Worm (Caenorhabditis elegans) whole organism, L2 larva: ENCODE results near the gene atf-2.
A peak's percentile ranks its signal among the peaks of the same experiment; 100 is the strongest.

Experiments used
- C34F6.9 ChIP-seq: fragments of 150-350 bp; optimal IDR thresholded peaks from 2 replicates; lab custom pipeline; 2014; ENCODE audit warnings: missing biosample characterization, missing genetic modification characterization
- F13H6.1 ChIP-seq: sonication (generic microtip); optimal IDR thresholded peaks from 2 replicates; lab custom pipeline; 2016; ENCODE audit warnings: missing genetic modification characterization, missing compliant biosample characterization
- R02D3.7 ChIP-seq: fragments of 150-350 bp; optimal IDR thresholded peaks from 2 replicates; lab custom pipeline; 2014; ENCODE audit warnings: missing biosample characterization, missing genetic modification characterization
- Y55F3AM.14 ChIP-seq: fragments of 200-800 bp; sonication (Bioruptor generic); optimal IDR thresholded peaks from 2 replicates; lab custom pipeline; 2018; ENCODE audit warnings: mild to moderate bottlenecking, missing genetic modification characterization, missing compliant biosample characterization
- ZK546.5 ChIP-seq: sonication (generic microtip); optimal IDR thresholded peaks from 2 replicates; lab custom pipeline; 2017; ENCODE audit warnings: missing biosample characterization, missing genetic modification characterization
- alr-1 ChIP-seq: fragments of 150-350 bp; optimal IDR thresholded peaks from 2 replicates; lab custom pipeline; 2014; ENCODE audit warnings: missing biosample characterization, missing genetic modification characterization
- aly-2 ChIP-seq: fragments of 150-350 bp; optimal IDR thresholded peaks from 2 replicates; lab custom pipeline; 2014; ENCODE audit warnings: missing biosample characterization, missing genetic modification characterization
- ama-1 ChIP-seq: fragments of 150-350 bp; optimal IDR thresholded peaks from 2 replicates; lab custom pipeline; 2018; ENCODE audit warnings: inconsistent platforms
- blmp-1 ChIP-seq: sonication (generic microtip); optimal IDR thresholded peaks from 2 replicates; lab custom pipeline; 2017; ENCODE audit warnings: missing genetic modification characterization, mild to moderate bottlenecking, missing compliant biosample characterization, antibody characterized with exemption, moderate library complexity; ENCODE audit not compliant: insufficient read depth
- ceh-16 ChIP-seq: fragments of 150-350 bp; optimal IDR thresholded peaks from 2 replicates; lab custom pipeline; 2014; ENCODE audit warnings: missing biosample characterization, missing genetic modification characterization
- ceh-82 ChIP-seq: fragments of 150-350 bp; optimal IDR thresholded peaks from 2 replicates; lab custom pipeline; 2014; ENCODE audit warnings: missing biosample characterization, missing genetic modification characterization
- crh-2 ChIP-seq: sonication (generic microtip); optimal IDR thresholded peaks from 2 replicates; lab custom pipeline; 2017; ENCODE audit warnings: missing biosample characterization, missing genetic modification characterization
- dmd-4 ChIP-seq: sonication (generic microtip); optimal IDR thresholded peaks from 2 replicates; lab custom pipeline; 2017; ENCODE audit warnings: missing biosample characterization, missing genetic modification characterization
- egl-27 ChIP-seq: sonication (generic microtip); optimal IDR thresholded peaks from 3 replicates; lab custom pipeline; 2017; ENCODE audit warnings: missing biosample characterization, missing genetic modification reagents, missing genetic modification characterization
- elt-1 ChIP-seq: fragments of 150-350 bp; optimal IDR thresholded peaks from 2 replicates; lab custom pipeline; 2014; ENCODE audit warnings: missing biosample characterization, missing genetic modification characterization
- elt-3 ChIP-seq: sonication (generic microtip); optimal IDR thresholded peaks from 2 replicates; lab custom pipeline; 2017; ENCODE audit warnings: missing biosample characterization, missing genetic modification characterization
- fos-1 ChIP-seq: fragments of 150-350 bp; optimal IDR thresholded peaks from 2 replicates; lab custom pipeline; 2014; ENCODE audit warnings: missing biosample characterization, missing genetic modification characterization
- gmeb-1 ChIP-seq: fragments of 150-350 bp; optimal IDR thresholded peaks from 2 replicates; lab custom pipeline; 2014; ENCODE audit warnings: missing biosample characterization, missing genetic modification characterization
- lin-11 ChIP-seq: fragments of 150-350 bp; sonication (generic microtip); optimal IDR thresholded peaks from 2 replicates; lab custom pipeline; 2014; ENCODE audit warnings: missing biosample characterization, missing genetic modification characterization, inconsistent platforms, mixed read lengths
- lin-13 ChIP-seq: fragments of 150-350 bp; optimal IDR thresholded peaks from 2 replicates; lab custom pipeline; 2014; ENCODE audit warnings: missing biosample characterization, missing genetic modification reagents, missing genetic modification characterization
- lin-39 ChIP-seq: fragments of 150-350 bp; optimal IDR thresholded peaks from 2 replicates; lab custom pipeline; 2014; ENCODE audit warnings: missing biosample characterization, missing genetic modification reagents, missing genetic modification characterization
- lsy-2 ChIP-seq, 2 experiments: fragments of 150-350 bp in 1 of 2; sonication (generic microtip) in 1 of 2; optimal IDR thresholded peaks; 2 replicates each; lab custom pipeline; 2014 to 2017; ENCODE audit warnings: missing biosample characterization in 2 of 2, missing genetic modification characterization in 2 of 2
- mab-5 ChIP-seq: fragments of 150-350 bp; optimal IDR thresholded peaks from 2 replicates; lab custom pipeline; 2014; ENCODE audit warnings: missing biosample characterization, missing genetic modification characterization
- mbf-1 ChIP-seq: sonication (generic microtip); optimal IDR thresholded peaks from 2 replicates; lab custom pipeline; 2017; ENCODE audit warnings: missing biosample characterization, missing genetic modification characterization
- mdl-1 ChIP-seq, 2 experiments: fragments of 150-350 bp in 1 of 2; sonication (generic microtip) in 1 of 2; optimal IDR thresholded peaks; 2 replicates each; lab custom pipeline; 2017; ENCODE audit warnings: missing biosample characterization in 2 of 2, missing genetic modification characterization in 2 of 2
- nhr-10 ChIP-seq: sonication (generic microtip); optimal IDR thresholded peaks from 2 replicates; lab custom pipeline; 2017; ENCODE audit warnings: missing biosample characterization, missing genetic modification characterization
- nhr-11 ChIP-seq: fragments of 150-350 bp; optimal IDR thresholded peaks from 2 replicates; lab custom pipeline; 2014; ENCODE audit warnings: missing biosample characterization, missing genetic modification characterization
- nhr-12 ChIP-seq: fragments of 150-350 bp; optimal IDR thresholded peaks from 2 replicates; lab custom pipeline; 2014; ENCODE audit warnings: missing biosample characterization, missing genetic modification characterization
- nhr-129 ChIP-seq: fragments of 150-350 bp; optimal IDR thresholded peaks from 2 replicates; lab custom pipeline; 2014; ENCODE audit warnings: missing biosample characterization, missing genetic modification characterization
- nhr-21 ChIP-seq: fragments of 150-350 bp; optimal IDR thresholded peaks from 2 replicates; lab custom pipeline; 2014; ENCODE audit warnings: missing biosample characterization, missing genetic modification characterization
- nhr-23 ChIP-seq: fragments of 150-350 bp; optimal IDR thresholded peaks from 2 replicates; lab custom pipeline; 2014; ENCODE audit warnings: missing biosample characterization, missing genetic modification reagents, missing genetic modification characterization
- nhr-237 ChIP-seq: fragments of 150-350 bp; optimal IDR thresholded peaks from 2 replicates; lab custom pipeline; 2014; ENCODE audit warnings: missing biosample characterization, missing genetic modification characterization
- nhr-25 ChIP-seq: fragments of 150-350 bp; sonication (generic microtip); optimal IDR thresholded peaks from 3 replicates; lab custom pipeline; 2014; ENCODE audit warnings: missing biosample characterization, missing genetic modification characterization
- nhr-6 ChIP-seq: fragments of 150-350 bp; optimal IDR thresholded peaks from 2 replicates; lab custom pipeline; 2014; ENCODE audit warnings: missing biosample characterization, missing genetic modification characterization
- nhr-77 ChIP-seq: fragments of 150-350 bp; optimal IDR thresholded peaks from 2 replicates; lab custom pipeline; 2014; ENCODE audit warnings: missing biosample characterization, missing genetic modification characterization
- peb-1 ChIP-seq: fragments of 150-350 bp; optimal IDR thresholded peaks from 2 replicates; lab custom pipeline; 2014; ENCODE audit warnings: missing biosample characterization, missing genetic modification characterization
- sem-4 ChIP-seq: fragments of 150-350 bp; optimal IDR thresholded peaks from 2 replicates; lab custom pipeline; 2014; ENCODE audit warnings: missing biosample characterization, missing genetic modification reagents, missing genetic modification characterization
- skn-1 ChIP-seq: sonication (generic microtip); optimal IDR thresholded peaks from 2 replicates; lab custom pipeline; 2017; ENCODE audit warnings: missing biosample characterization, missing genetic modification characterization
- sma-3 ChIP-seq: sonication (generic microtip); optimal IDR thresholded peaks from 2 replicates; lab custom pipeline; 2016; ENCODE audit warnings: missing genetic modification reagents, missing genetic modification characterization, missing compliant biosample characterization
- sma-9 ChIP-seq, 2 experiments: fragments of 150-350 bp in 1 of 2; sonication (generic microtip) in 1 of 2; optimal IDR thresholded peaks; 2 replicates each; lab custom pipeline; 2014 to 2016; ENCODE audit warnings: missing genetic modification characterization in 2 of 2, mild to moderate bottlenecking in 1 of 2, missing biosample characterization in 1 of 2, missing compliant biosample characterization in 1 of 2, missing genetic modification reagents in 1 of 2, moderate library complexity in 1 of 2
- snpc-4 ChIP-seq: fragments of 150-350 bp; optimal IDR thresholded peaks from 2 replicates; lab custom pipeline; 2014; ENCODE audit warnings: missing biosample characterization, missing genetic modification characterization
- unc-39 ChIP-seq: fragments of 150-350 bp; optimal IDR thresholded peaks from 2 replicates; lab custom pipeline; 2014; ENCODE audit warnings: missing biosample characterization, missing genetic modification characterization
- unc-55 ChIP-seq: fragments of 150-350 bp; sonication (generic microtip); optimal IDR thresholded peaks from 3 replicates; lab custom pipeline; 2014; ENCODE audit warnings: missing biosample characterization, missing genetic modification reagents, missing genetic modification characterization
- unc-62 ChIP-seq: fragments of 150-350 bp; optimal IDR thresholded peaks from 2 replicates; lab custom pipeline; 2014; ENCODE audit warnings: missing biosample characterization, missing genetic modification reagents, missing genetic modification characterization
- zag-1 ChIP-seq: fragments of 150-350 bp; optimal IDR thresholded peaks from 2 replicates; lab custom pipeline; 2014; ENCODE audit warnings: missing biosample characterization, missing genetic modification characterization
- ztf-1 ChIP-seq: fragments of 200-800 bp; sonication (Bioruptor generic); conservative IDR thresholded peaks from 2 replicates; pipeline ENCODE4 v1.3.6; 2022; ENCODE audit warnings: missing genetic modification characterization, missing compliant biosample characterization
- ztf-11 ChIP-seq: sonication (generic microtip); optimal IDR thresholded peaks from 2 replicates; lab custom pipeline; 2017; ENCODE audit warnings: missing biosample characterization, missing genetic modification characterization
- ztf-4 ChIP-seq: fragments of 150-350 bp; optimal IDR thresholded peaks from 2 replicates; lab custom pipeline; 2014; ENCODE audit warnings: missing biosample characterization, missing genetic modification characterization

Gene atf-2

DNA sequence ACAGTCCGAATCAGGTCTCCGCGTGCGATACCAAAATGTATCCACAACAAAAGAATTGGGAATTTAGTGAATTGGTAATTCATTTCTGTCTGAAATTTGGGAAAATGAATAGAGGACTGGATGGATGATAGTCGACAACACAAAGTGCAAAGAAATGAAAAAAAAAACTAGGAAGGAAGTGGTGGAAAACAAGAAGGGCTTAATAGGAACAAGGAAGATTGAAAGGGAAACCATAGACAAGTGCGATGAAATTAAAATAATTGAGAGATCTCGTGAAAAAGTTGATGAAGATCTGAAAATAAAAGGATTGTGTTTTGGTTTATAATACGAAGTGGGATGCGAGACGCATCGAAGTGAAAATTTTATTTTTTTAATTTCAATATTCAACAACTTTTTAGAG lies 42.3 kb downstream of the atf-2 start, which contains the start of gene F07H5.7:
Gene F07H5.7, minus strand, starts transcription at position 101 of the 400 bp plus-strand sequence.
- TF ChIP-seq nhr-237 (tag; lab: Kevin White, UChicago) (no peak), ztf-4 (no peak)

ce11 chrII:8795227-8795626 lies 43.4 kb downstream of the atf-2 start:
- TF ChIP-seq lin-13 (GFP tag; lab: Kevin White, UChicago) = no peak
- no peak for TF ChIP-seq ztf-4
- peak; percentile 17 for TF ChIP-seq sma-9 (GFP tag; optimal IDR thresholded peaks at IDR 0.05; lab: Kevin White, UChicago)
- TF ChIP-seq sma-9 (tag; optimal IDR thresholded peaks at IDR 0.05; lab: Kevin White, UChicago) = no peak
- TF ChIP-seq ztf-1 (GFP tag; lab: Robert Waterston, UW) = no peak

DNA sequence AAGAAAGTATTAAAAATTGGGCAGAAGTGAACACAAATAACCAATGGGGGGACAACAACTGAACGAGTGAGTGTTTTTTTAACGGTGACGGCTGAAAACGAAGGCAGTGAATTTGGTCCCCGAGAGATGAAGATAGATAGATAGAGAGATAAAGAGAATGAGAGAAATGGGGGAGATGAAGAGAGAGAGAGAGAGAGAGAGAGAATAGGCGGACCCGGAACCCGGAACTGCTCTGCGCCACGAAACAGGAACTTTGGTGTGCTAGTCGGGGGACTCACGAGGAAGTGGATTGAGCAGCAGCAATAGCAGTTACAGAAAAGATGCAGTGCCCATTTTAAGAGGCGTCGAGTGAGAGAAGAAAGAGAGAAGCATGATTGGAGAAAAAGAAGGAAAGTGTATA lies 44.6 kb downstream of the atf-2 start:
- TF ChIP-seq sem-4 (peak; percentile 86), nhr-23 (tag; lab: Kevin White, UChicago) (no peak), nhr-6 (tag; lab: Kevin White, UChicago) (no peak), unc-62 (GFP tag; lab: Kevin White, UChicago) (peak; percentile 8), ceh-82 (tag; lab: Kevin White, UChicago) (peak; percentile 52), fos-1 (tag; lab: Kevin White, UChicago) (peak; percentile 19), ztf-1 (GFP tag; lab: Robert Waterston, UW) (no peak), nhr-10 (tag; lab: Kevin White, UChicago) (no peak), elt-1 (no peak), R02D3.7 (tag; lab: Kevin White, UChicago) (no peak), nhr-21 (tag; lab: Kevin White, UChicago) (no peak), ceh-16 (tag; lab: Kevin White, UChicago) (no peak), nhr-129 (tag; lab: Kevin White, UChicago) (peak; percentile 55), Y55F3AM.14 (peak; percentile 38), F13H6.1 (peak; percentile 88), gmeb-1 (no peak), nhr-237 (tag; lab: Kevin White, UChicago) (no peak), lin-11 (tag; lab: Kevin White, UChicago) (peak; percentile 44), ztf-11 (tag; lab: Kevin White, UChicago) (no peak), sma-3 (GFP tag; lab: Kevin White, UChicago) (no peak), nhr-12 (tag; lab: Kevin White, UChicago) (no peak), lin-13 (GFP tag; lab: Kevin White, UChicago) (no peak), unc-39 (tag; lab: Kevin White, UChicago) (no peak), ama-1 (lab: Kevin White, UChicago) (no peak), lin-39 (tag; lab: Kevin White, UChicago) (no peak), snpc-4 (tag; lab: Kevin White, UChicago) (peak; percentile 6), nhr-77 (tag; lab: Kevin White, UChicago) (no peak), sma-9 (GFP tag; optimal IDR thresholded peaks at IDR 0.05; lab: Kevin White, UChicago) (peak; percentile 95), sma-9 (tag; optimal IDR thresholded peaks at IDR 0.05; lab: Kevin White, UChicago) (no peak), C34F6.9 (peak; percentile 88), mab-5 (tag; lab: Kevin White, UChicago) (peak; percentile 21), unc-55 (GFP tag; lab: Kevin White, UChicago) (peak; percentile 59), peb-1 (tag; lab: Kevin White, UChicago) (no peak), blmp-1 (no peak), zag-1 (tag; lab: Kevin White, UChicago) (peak; percentile 79), mbf-1 (tag; lab: Kevin White, UChicago) (no peak), ztf-4 (peak; percentile 63), ZK546.5 (no peak), nhr-11 (no peak), elt-3 (tag; lab: Kevin White, UChicago) (no peak), lsy-2 (tag; optimal IDR thresholded peaks at IDR 0.05; lab: Kevin White, UChicago) (peak; percentile 3 to 74), nhr-25 (tag; lab: Kevin White, UChicago) (no peak), alr-1 (tag; lab: Kevin White, UChicago) (no peak), skn-1 (no peak), egl-27 (tag; lab: Kevin White, UChicago) (peak; percentile 89), crh-2 (tag; lab: Kevin White, UChicago) (peak; percentile 79), mdl-1 (tag; optimal IDR thresholded peaks at IDR 0.05; lab: Kevin White, UChicago) (peak; percentile 22 to 82), aly-2 (tag; lab: Kevin White, UChicago) (no peak), dmd-4 (tag; lab: Kevin White, UChicago) (no peak)
